Worm (Caenorhabditis elegans) whole organism, midembryonic: ENCODE results near the gene octr-1.

Experiments used
- cog-1 ChIP-seq: sonication (generic microtip); optimal IDR thresholded peaks from 2 replicates; lab custom pipeline; 2016; ENCODE audit warnings: missing genetic modification characterization, missing compliant biosample characterization
- klf-2 ChIP-seq: fragments of 200-800 bp; sonication (Bioruptor generic); conservative IDR thresholded peaks from 2 replicates; pipeline ENCODE4 v1.3.6; 2022; ENCODE audit warnings: missing genetic modification reagents, missing genetic modification characterization, missing compliant biosample characterization
- tab-1 ChIP-seq: fragments of 200-800 bp; sonication (Bioruptor generic); IDR thresholded peaks from 2 replicates; pipeline ENCODE4 v1.3.6; 2022; ENCODE audit warnings: missing genetic modification characterization, missing compliant biosample characterization
- ztf-23 ChIP-seq: fragments of 200-800 bp; sonication (Bioruptor generic); IDR thresholded peaks from 2 replicates; pipeline ENCODE4 v1.3.6; 2022; ENCODE audit warnings: missing genetic modification reagents, missing genetic modification characterization, missing compliant biosample characterization

- TF ChIP-seq cog-1 (no peak), tab-1 (no peak), klf-2 (GFP tag; lab: Robert Waterston, UW) (no peak), ztf-23 (GFP tag; lab: Robert Waterston, UW) (no peak)
These were observed 31.3 kb downstream of the octr-1 start for ce11 chrX:5579714-5580265.
